Fruit fly (Drosophila melanogaster): ENCODE measurements around the gene CG31869.

CG31869 gene

DNA sequence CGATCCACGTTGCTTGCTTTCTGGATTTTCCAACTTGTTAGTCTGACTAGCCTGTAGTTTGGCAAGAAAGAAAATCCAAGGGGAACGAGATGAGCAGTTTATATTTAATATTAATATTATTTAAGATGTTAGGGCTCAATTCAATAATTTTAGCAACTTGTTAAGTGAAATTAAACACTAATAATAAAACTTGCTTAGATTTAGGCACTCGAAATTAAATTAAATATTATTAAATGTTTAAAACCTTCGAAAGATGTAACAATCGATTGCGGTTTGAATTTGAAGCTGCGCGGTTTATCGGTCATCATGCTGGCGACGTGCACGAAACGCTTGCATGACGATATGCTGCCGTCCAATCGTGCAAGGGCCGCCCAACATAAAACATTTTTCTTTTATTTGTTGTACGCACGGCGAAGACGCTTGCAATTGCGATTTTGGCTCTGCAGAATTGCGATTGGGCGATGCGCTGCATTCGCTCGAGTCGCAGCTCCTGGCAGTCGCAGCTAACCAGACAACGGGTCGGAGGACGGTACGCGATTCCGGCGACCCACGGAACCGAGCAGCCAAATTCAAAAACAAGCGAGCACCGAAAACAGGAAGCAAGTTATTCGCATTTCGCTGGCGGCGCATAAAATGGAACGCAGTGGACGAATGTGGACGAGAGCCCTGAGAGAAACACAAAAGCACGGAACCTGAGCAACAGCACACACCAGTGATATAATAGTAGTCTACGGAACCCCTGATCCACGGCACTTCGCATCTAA is 63.7 kb downstream of the CG31869 start, which contains the start of the genes Vha16-5 and CG12299 (continued):
- peak; percentile 69 for TF ChIP-seq CG11085 (GFP tag; IDR thresholded peaks at IDR 0.05)
- TF ChIP-seq zen2 (GFP tag; IDR thresholded peaks at IDR 0.05; ENCODE audit: partially characterized antibody) = peak; percentile 57; the same call in 1 of the 3 replicates
- no peak for TF ChIP-seq Stat92E (GFP tag; optimal IDR thresholded peaks at IDR 0.05)
- peak; percentile 92 for TF ChIP-seq Aef1 (GFP tag; IDR thresholded peaks at IDR 0.05)
- no peak for TF ChIP-seq D (optimal IDR thresholded peaks at IDR 0.05)
- TF ChIP-seq D (GFP tag; optimal IDR thresholded peaks at IDR 0.05) = no peak
- no peak for TF ChIP-seq CG6765 (GFP tag; optimal IDR thresholded peaks at IDR 0.05)
- TF ChIP-seq CG30431 (GFP tag; optimal IDR thresholded peaks at IDR 0.05) = peak; percentile 54
- TF ChIP-seq wek (GFP tag; optimal IDR thresholded peaks at IDR 0.05) = no peak
- peak; percentile 95 for TF ChIP-seq H2.0 (GFP tag; IDR thresholded peaks at IDR 0.05)
- peak; percentile 87 for TF ChIP-seq ems (GFP tag; optimal IDR thresholded peaks at IDR 0.05)
- peak; percentile 39 for TF ChIP-seq CG8388 (GFP tag; optimal IDR thresholded peaks at IDR 0.05)
- no peak for TF ChIP-seq CG12071 (GFP tag; optimal IDR thresholded peaks at IDR 0.05)
- peak; percentile 48 for TF ChIP-seq Fer2 (tag; optimal IDR thresholded peaks at IDR 0.05)
- TF ChIP-seq repo (GFP tag; optimal IDR thresholded peaks at IDR 0.05) = peak; percentile 88
- TF ChIP-seq hkb (optimal IDR thresholded peaks at IDR 0.05) = no peak
- peak; percentile 84 for TF ChIP-seq hkb (GFP tag; IDR thresholded peaks at IDR 0.05)
- TF ChIP-seq Pdp1 (GFP tag; optimal IDR thresholded peaks at IDR 0.05) = peak; percentile 84 to 88
- TF ChIP-seq ewg (GFP tag; optimal IDR thresholded peaks at IDR 0.05) = peak; percentile 74
- peak; percentile 68 for TF ChIP-seq p53 (GFP tag; optimal IDR thresholded peaks at IDR 0.05)
- TF ChIP-seq Fer1 (GFP tag; optimal IDR thresholded peaks at IDR 0.05) = peak; percentile 61
- TF ChIP-seq Gug (GFP tag; IDR thresholded peaks at IDR 0.05) = peak; percentile 74; the same call in 3 of the 4 replicates
- peak; percentile 88 for TF ChIP-seq CG13287 (GFP tag; IDR thresholded peaks at IDR 0.05; ENCODE audit: partially characterized antibody)
- TF ChIP-seq CG4360 (GFP tag; IDR thresholded peaks at IDR 0.05) = peak; percentile 59; the same call in 1 of the 2 replicates
- TF ChIP-seq CG11456 (GFP tag; IDR thresholded peaks at IDR 0.05) = peak; percentile 95
- TF ChIP-seq cwo (GFP tag; optimal IDR thresholded peaks at IDR 0.05) = no peak
- peak; percentile 69 for TF ChIP-seq CG12744 (GFP tag; optimal IDR thresholded peaks at IDR 0.05)
- peak; percentile 72 for TF ChIP-seq CG10209 (GFP tag; optimal IDR thresholded peaks at IDR 0.05)
- TF ChIP-seq TFAM (GFP tag; optimal IDR thresholded peaks at IDR 0.05) = no peak
- TF ChIP-seq CG8089 (GFP tag; optimal IDR thresholded peaks at IDR 0.05) = peak; percentile 81
- TF ChIP-seq Max (GFP tag; optimal IDR thresholded peaks at IDR 0.05) = peak; percentile 74
- TF ChIP-seq tll (GFP tag; optimal IDR thresholded peaks at IDR 0.05) = no peak
- peak; percentile 79 for TF ChIP-seq CG11398 (GFP tag; optimal IDR thresholded peaks at IDR 0.05)
- 0 out of 2 replicates have a peak, but pooled peaks have one; percentile 39 for TF ChIP-seq Gsc (GFP tag; IDR thresholded peaks at IDR 0.05)
- TF ChIP-seq onecut (GFP tag; IDR thresholded peaks at IDR 0.05) = peak; percentile 89
- TF ChIP-seq pum (GFP tag; optimal IDR thresholded peaks at IDR 0.05) = peak; percentile 78
- TF ChIP-seq CG2116 (GFP tag; optimal IDR thresholded peaks at IDR 0.05) = peak; percentile 75
- TF ChIP-seq Meics (GFP tag; optimal IDR thresholded peaks at IDR 0.05) = peak; percentile 70
- peak; percentile 58 for TF ChIP-seq emc (GFP tag; optimal IDR thresholded peaks at IDR 0.05)
- TF ChIP-seq CG18262 (tag; optimal IDR thresholded peaks at IDR 0.05) = peak; percentile 63
- peak; percentile 91 for TF ChIP-seq dmrt11E (tag; optimal IDR thresholded peaks at IDR 0.05)
- TF ChIP-seq klu (GFP tag; IDR thresholded peaks at IDR 0.05) = peak; percentile 54; the same call in 1 of the 2 replicates
- no peak for TF ChIP-seq CG18599 (GFP tag; optimal IDR thresholded peaks at IDR 0.05)
- TF ChIP-seq bab2 (GFP tag; optimal IDR thresholded peaks at IDR 0.05) = peak; percentile 83
- peak; percentile 87 for TF ChIP-seq E2f1 (GFP tag; IDR thresholded peaks at IDR 0.05)
- TF ChIP-seq fd64A (GFP tag; optimal IDR thresholded peaks at IDR 0.05) = no peak
- TF ChIP-seq pho (GFP tag; optimal IDR thresholded peaks at IDR 0.05) = peak; percentile 92
- TF ChIP-seq CG11695 (GFP tag; IDR thresholded peaks at IDR 0.05) = peak; percentile 29; the same call in 1 of the 3 replicates
- TF ChIP-seq CG10147 (GFP tag; optimal IDR thresholded peaks at IDR 0.05) = peak; percentile 26
